Fruit fly (Drosophila melanogaster) whole organism, prepupa: ENCODE results near the gene sp3.
A peak's percentile ranks its signal among the peaks of the same experiment; 100 is the strongest.

Experiments
- Blimp-1 ChIP-seq: fragments of 200-800 bp; sonication (Bioruptor generic); optimal IDR thresholded peaks from 3 replicates; lab custom pipeline; 2017; ENCODE audit warnings: missing biosample characterization, missing genetic modification characterization, mild to moderate bottlenecking, moderate library complexity, missing genetic modification reagents
- CG11762 ChIP-seq: fragments of 200-800 bp; sonication (Bioruptor generic); optimal IDR thresholded peaks from 3 replicates; lab custom pipeline; 2016; ENCODE audit warnings: missing biosample characterization, missing genetic modification characterization; ENCODE audit not compliant: insufficient read depth
- CG1621 ChIP-seq: fragments of 200-800 bp; sonication (Bioruptor generic); optimal IDR thresholded peaks from 3 replicates; lab custom pipeline; 2018; ENCODE audit warnings: missing biosample characterization, mild to moderate bottlenecking, missing genetic modification characterization
- CG16779 ChIP-seq: fragments of 200-800 bp; sonication (Bioruptor generic); optimal IDR thresholded peaks from 3 replicates; lab custom pipeline; 2017; ENCODE audit warnings: missing biosample characterization, mild to moderate bottlenecking, missing genetic modification characterization
- CG3032 ChIP-seq: fragments of 200-800 bp; optimal IDR thresholded peaks from 2 replicates; lab custom pipeline; 2019; ENCODE audit warnings: missing biosample characterization, mild to moderate bottlenecking, missing genetic modification characterization, moderate library complexity
- CG31627 ChIP-seq: fragments of 200-800 bp; sonication (Bioruptor generic); optimal IDR thresholded peaks from 3 replicates; lab custom pipeline; 2016; ENCODE audit warnings: missing biosample characterization, missing genetic modification characterization
- CG32006 ChIP-seq: fragments of 200-800 bp; sonication (Bioruptor generic); optimal IDR thresholded peaks from 3 replicates; lab custom pipeline; 2017; ENCODE audit warnings: missing biosample characterization, mild to moderate bottlenecking, missing genetic modification characterization
- CG3919 ChIP-seq: fragments of 200-800 bp; sonication (Bioruptor generic); optimal IDR thresholded peaks from 3 replicates; lab custom pipeline; 2016; ENCODE audit warnings: missing biosample characterization, missing genetic modification characterization
- CG4318 ChIP-seq: fragments of 200-800 bp; sonication (Bioruptor generic); optimal IDR thresholded peaks from 3 replicates; lab custom pipeline; 2017; ENCODE audit warnings: missing biosample characterization, mild to moderate bottlenecking, missing genetic modification characterization
- CG6163 ChIP-seq: fragments of 200-800 bp; sonication (Bioruptor generic); IDR thresholded peaks from 3 replicates; pipeline ENCODE4 v1.3.6; 2022; ENCODE audit warnings: missing biosample characterization, missing genetic modification characterization
- CG6808 ChIP-seq: fragments of 200-800 bp; sonication (Bioruptor generic); optimal IDR thresholded peaks from 3 replicates; lab custom pipeline; 2017; ENCODE audit warnings: missing biosample characterization, missing genetic modification characterization, mild to moderate bottlenecking, moderate library complexity, missing genetic modification reagents
- CG6854 ChIP-seq: fragments of 200-800 bp; sonication (Bioruptor generic); optimal IDR thresholded peaks from 2 replicates; lab custom pipeline; 2017; ENCODE audit warnings: missing biosample characterization, mild to moderate bottlenecking, missing genetic modification characterization
- CG7368 ChIP-seq: fragments of 200-800 bp; sonication (Bioruptor generic); optimal IDR thresholded peaks from 3 replicates; lab custom pipeline; 2016; ENCODE audit warnings: missing biosample characterization, missing genetic modification characterization
- CG9139 ChIP-seq: fragments of 200-800 bp; sonication (Bioruptor generic); optimal IDR thresholded peaks from 3 replicates; lab custom pipeline; 2017; ENCODE audit warnings: missing biosample characterization, mild to moderate bottlenecking, missing genetic modification characterization
- Eip75B ChIP-seq: fragments of 200-800 bp; sonication (Bioruptor generic); optimal IDR thresholded peaks from 3 replicates; lab custom pipeline; 2016; ENCODE audit warnings: missing biosample characterization, missing genetic modification characterization
- Eip78C ChIP-seq: fragments of 200-800 bp; sonication (Bioruptor generic); peaks from one replicate; lab custom pipeline; 2016; ENCODE audit warnings: missing biosample characterization, missing genetic modification characterization
- Eip93F ChIP-seq: fragments of 200-800 bp; sonication (Bioruptor generic); optimal IDR thresholded peaks from 2 replicates; lab custom pipeline; 2016; ENCODE audit warnings: missing biosample characterization, mild to moderate bottlenecking, missing genetic modification characterization
- Gug ChIP-seq: fragments of 200-800 bp; sonication (Bioruptor generic); IDR thresholded peaks from 2 replicates; pipeline ENCODE4 v1.3.6; 2022; ENCODE audit warnings: missing biosample characterization, missing genetic modification characterization
- Hr38 ChIP-seq: sonication (Bioruptor generic); optimal IDR thresholded peaks from 2 replicates; lab custom pipeline; 2016; ENCODE audit warnings: missing biosample characterization, missing genetic modification characterization
- Hr4 ChIP-seq: fragments of 200-800 bp; sonication (Bioruptor generic); optimal IDR thresholded peaks from 3 replicates; lab custom pipeline; 2016; ENCODE audit warnings: missing biosample characterization, missing genetic modification characterization
- Met ChIP-seq: fragments of 200-800 bp; sonication (Bioruptor generic); optimal IDR thresholded peaks from 3 replicates; lab custom pipeline; 2016; ENCODE audit warnings: missing biosample characterization, missing genetic modification characterization
- OdsH ChIP-seq: fragments of 200-800 bp; sonication (Bioruptor generic); optimal IDR thresholded peaks from 3 replicates; lab custom pipeline; 2016; ENCODE audit warnings: missing biosample characterization, missing genetic modification characterization
- Smox ChIP-seq: fragments of 200-800 bp; sonication (Bioruptor generic); optimal IDR thresholded peaks from 3 replicates; lab custom pipeline; 2016; ENCODE audit warnings: missing biosample characterization, missing genetic modification characterization
- Sox102F ChIP-seq: fragments of 200-800 bp; sonication (Bioruptor generic); optimal IDR thresholded peaks from 2 replicates; lab custom pipeline; 2016; ENCODE audit warnings: missing biosample characterization, mild to moderate bottlenecking, missing genetic modification characterization
- Sox14 ChIP-seq: fragments of 200-800 bp; sonication (Bioruptor generic); optimal IDR thresholded peaks from 3 replicates; lab custom pipeline; 2016; ENCODE audit warnings: missing biosample characterization, missing genetic modification characterization
- Sox15 ChIP-seq: fragments of 200-800 bp; sonication (Bioruptor generic); optimal IDR thresholded peaks from 3 replicates; lab custom pipeline; 2016; ENCODE audit warnings: missing biosample characterization, missing genetic modification characterization
- dac ChIP-seq: fragments of 200-800 bp; sonication (Bioruptor generic); optimal IDR thresholded peaks from 2 replicates; lab custom pipeline; 2017; ENCODE audit warnings: missing biosample characterization, mild to moderate bottlenecking, missing genetic modification characterization
- dsx ChIP-seq: fragments of 200-800 bp; optimal IDR thresholded peaks from 3 replicates; lab custom pipeline; 2019; ENCODE audit warnings: missing biosample characterization, mild to moderate bottlenecking, missing genetic modification characterization, moderate library complexity; ENCODE audit not compliant: poor library complexity, severe bottlenecking
- fd85E ChIP-seq: fragments of 200-800 bp; sonication (Bioruptor generic); optimal IDR thresholded peaks from 3 replicates; lab custom pipeline; 2016; ENCODE audit warnings: missing biosample characterization, missing genetic modification characterization
- fkh ChIP-seq: fragments of 200-800 bp; sonication (Bioruptor generic); optimal IDR thresholded peaks from 3 replicates; lab custom pipeline; 2017; ENCODE audit warnings: missing biosample characterization, mild to moderate bottlenecking, missing genetic modification characterization, moderate library complexity
- lz ChIP-seq: fragments of 200-800 bp; sonication (Bioruptor generic); optimal IDR thresholded peaks from 3 replicates; lab custom pipeline; 2016; ENCODE audit warnings: missing biosample characterization, missing genetic modification characterization
- pdm3 ChIP-seq: fragments of 200-800 bp; sonication (Bioruptor generic); optimal IDR thresholded peaks from 3 replicates; lab custom pipeline; 2016; ENCODE audit warnings: missing biosample characterization, missing genetic modification characterization
- salr ChIP-seq, 2 experiments: fragments of 200-800 bp; sonication (Bioruptor generic); optimal IDR thresholded peaks; 3 replicates each; lab custom pipeline; 2016 to 2018; ENCODE audit warnings: missing biosample characterization in 2 of 2, missing genetic modification characterization in 2 of 2, mild to moderate bottlenecking in 1 of 2
- ss ChIP-seq, 2 experiments: fragments of 200-800 bp; sonication (Bioruptor generic); optimal IDR thresholded peaks; 2 replicates in 1 of 2; 3 replicates in 1 of 2; lab custom pipeline; 2017 to 2018; ENCODE audit warnings: mild to moderate bottlenecking in 2 of 2, missing biosample characterization in 2 of 2, missing genetic modification characterization in 2 of 2, moderate library complexity in 1 of 2
- svp ChIP-seq: fragments of 200-800 bp; sonication (Bioruptor generic); peaks from one replicate; lab custom pipeline; 2016; ENCODE audit warnings: missing biosample characterization, missing genetic modification characterization
- topi ChIP-seq: fragments of 200-800 bp; sonication (Bioruptor generic); optimal IDR thresholded peaks from 3 replicates; lab custom pipeline; 2016; ENCODE audit warnings: missing biosample characterization, missing genetic modification characterization
- vri ChIP-seq: fragments of 200-800 bp; sonication (Bioruptor generic); optimal IDR thresholded peaks from 3 replicates; lab custom pipeline; 2016; ENCODE audit warnings: missing biosample characterization, mild to moderate bottlenecking, missing genetic modification characterization

sp3 gene

dm6 chr3R:21499131-21500036 lies 21.3 kb upstream of the sp3 start, which contains the start of gene C15 (continued):
- TF ChIP-seq CG6808 (GFP tag; lab: Kevin White, UChicago) (peak; percentile 100), fd85E (GFP tag; lab: Kevin White, UChicago) (no peak), Eip75B (no peak), Gug (GFP tag; lab: Robert Waterston, UW) (no peak), Eip93F (GFP tag; lab: Kevin White, UChicago) (no peak), CG7368 (GFP tag; lab: Kevin White, UChicago) (no peak), vri (GFP tag; lab: Kevin White, UChicago) (peak; percentile 57), CG16779 (tag; lab: Kevin White, UChicago) (no peak), OdsH (GFP tag; lab: Kevin White, UChicago) (no peak)
- TF ChIP-seq, all 60 proteins: peak for 12

- TF ChIP-seq Met (GFP tag; lab: Kevin White, UChicago) (no peak), topi (GFP tag; lab: Kevin White, UChicago) (no peak), lz (GFP tag; lab: Kevin White, UChicago) (no peak), Gug (GFP tag; lab: Robert Waterston, UW) (no peak), CG4318 (GFP tag; lab: Kevin White, UChicago) (no peak), CG3032 (no peak), CG6854 (GFP tag; lab: Kevin White, UChicago) (no peak), CG6808 (GFP tag; lab: Kevin White, UChicago) (no peak), Hr4 (GFP tag; lab: Kevin White, UChicago) (no peak), Hr38 (GFP tag; lab: Kevin White, UChicago) (no peak), CG9139 (GFP tag; lab: Kevin White, UChicago) (no peak), fkh (GFP tag; lab: Kevin White, UChicago) (no peak), svp (GFP tag; lab: Kevin White, UChicago) (no peak), CG1621 (tag; lab: Kevin White, UChicago) (no peak), OdsH (GFP tag; lab: Kevin White, UChicago) (no peak), CG32006 (GFP tag; lab: Kevin White, UChicago) (no peak), Sox14 (GFP tag; lab: Kevin White, UChicago) (no peak)
These were observed 19.4 kb upstream of the sp3 start for dm6 chr3R:21501263-21501824.

dm6 chr3R:21506270-21506669 lies 14.5 kb upstream of the sp3 start:
- no peak for TF ChIP-seq lz (GFP tag; lab: Kevin White, UChicago)
- no peak for TF ChIP-seq topi (GFP tag; lab: Kevin White, UChicago)
- no peak for TF ChIP-seq salr (GFP tag; optimal IDR thresholded peaks at IDR 0.05; lab: Kevin White, UChicago)
- no peak for TF ChIP-seq CG7368 (GFP tag; lab: Kevin White, UChicago)
- TF ChIP-seq fkh (GFP tag; lab: Kevin White, UChicago), result no peak
- TF ChIP-seq svp (GFP tag; lab: Kevin White, UChicago), result no peak
- TF ChIP-seq Eip78C (GFP tag; lab: Kevin White, UChicago), result no peak
- TF ChIP-seq CG3919 (GFP tag; lab: Kevin White, UChicago), result no peak

- TF ChIP-seq Met (GFP tag; lab: Kevin White, UChicago) (no peak), CG9139 (GFP tag; lab: Kevin White, UChicago) (no peak), ss (GFP tag; optimal IDR thresholded peaks at IDR 0.05; lab: Kevin White, UChicago) (no peak), Sox15 (GFP tag; lab: Kevin White, UChicago) (no peak), Sox102F (GFP tag; lab: Kevin White, UChicago) (no peak), CG11762 (GFP tag; lab: Kevin White, UChicago) (no peak), CG6163 (GFP tag; lab: Robert Waterston, UW) (no peak), Hr38 (GFP tag; lab: Kevin White, UChicago) (no peak), CG31627 (GFP tag; lab: Kevin White, UChicago) (no peak), Smox (GFP tag; lab: Kevin White, UChicago) (no peak), pdm3 (GFP tag; lab: Kevin White, UChicago) (no peak), Blimp-1 (GFP tag; lab: Kevin White, UChicago) (no peak), dsx (GFP tag; lab: Kevin White, UChicago) (no peak), lz (GFP tag; lab: Kevin White, UChicago) (no peak), dac (GFP tag; lab: Kevin White, UChicago) (no peak), fkh (GFP tag; lab: Kevin White, UChicago) (no peak)
These were observed 9.7 kb upstream of the sp3 start for dm6 chr3R:21510999-21511398.
